Fruit fly (Drosophila melanogaster) whole organism, prepupa: ENCODE data around the gene mRpL55.
A peak's percentile ranks its signal among the peaks of the same experiment; 100 is the strongest.

Source experiments
- CG10631 ChIP-seq: fragments of 200-800 bp; sonication (Bioruptor generic); optimal IDR thresholded peaks from 2 replicates; lab custom pipeline; 2016; ENCODE audit warnings: missing biosample characterization, missing genetic modification characterization
- CG10669 ChIP-seq: fragments of 200-800 bp; sonication (Bioruptor generic); optimal IDR thresholded peaks from 3 replicates; lab custom pipeline; 2018; ENCODE audit warnings: missing biosample characterization, mild to moderate bottlenecking, missing genetic modification characterization, moderate library complexity
- CG11762 ChIP-seq: fragments of 200-800 bp; sonication (Bioruptor generic); optimal IDR thresholded peaks from 3 replicates; lab custom pipeline; 2016; ENCODE audit warnings: missing biosample characterization, missing genetic modification characterization; ENCODE audit not compliant: insufficient read depth
- CG11902 ChIP-seq: fragments of 200-800 bp; sonication (Bioruptor generic); optimal IDR thresholded peaks from 3 replicates; lab custom pipeline; 2016; ENCODE audit warnings: missing biosample characterization, missing genetic modification characterization
- CG15336 ChIP-seq: fragments of 200-800 bp; sonication (Bioruptor generic); IDR thresholded peaks from 2 replicates; pipeline ENCODE4 v1.3.6; 2022; ENCODE audit warnings: missing biosample characterization, missing genetic modification characterization
- CG1621 ChIP-seq: fragments of 200-800 bp; sonication (Bioruptor generic); optimal IDR thresholded peaks from 3 replicates; lab custom pipeline; 2018; ENCODE audit warnings: missing biosample characterization, mild to moderate bottlenecking, missing genetic modification characterization
- CG16779 ChIP-seq: fragments of 200-800 bp; sonication (Bioruptor generic); optimal IDR thresholded peaks from 3 replicates; lab custom pipeline; 2017; ENCODE audit warnings: missing biosample characterization, mild to moderate bottlenecking, missing genetic modification characterization
- CG3032 ChIP-seq: fragments of 200-800 bp; optimal IDR thresholded peaks from 2 replicates; lab custom pipeline; 2019; ENCODE audit warnings: missing biosample characterization, mild to moderate bottlenecking, missing genetic modification characterization, moderate library complexity
- CG32006 ChIP-seq: fragments of 200-800 bp; sonication (Bioruptor generic); optimal IDR thresholded peaks from 3 replicates; lab custom pipeline; 2017; ENCODE audit warnings: missing biosample characterization, mild to moderate bottlenecking, missing genetic modification characterization
- CG34406 ChIP-seq: fragments of 200-800 bp; sonication (Bioruptor generic); optimal IDR thresholded peaks from 3 replicates; lab custom pipeline; 2016; ENCODE audit warnings: missing biosample characterization, missing genetic modification characterization
- CG3919 ChIP-seq: fragments of 200-800 bp; sonication (Bioruptor generic); optimal IDR thresholded peaks from 3 replicates; lab custom pipeline; 2016; ENCODE audit warnings: missing biosample characterization, missing genetic modification characterization
- CG6163 ChIP-seq: fragments of 200-800 bp; sonication (Bioruptor generic); IDR thresholded peaks from 3 replicates; pipeline ENCODE4 v1.3.6; 2022; ENCODE audit warnings: missing biosample characterization, missing genetic modification characterization
- CG6276 ChIP-seq: fragments of 200-800 bp; sonication (Bioruptor generic); optimal IDR thresholded peaks from 2 replicates; lab custom pipeline; 2017; ENCODE audit warnings: missing biosample characterization, mild to moderate bottlenecking, missing genetic modification characterization
- CG6792 ChIP-seq: fragments of 200-800 bp; sonication (Bioruptor generic); optimal IDR thresholded peaks from 3 replicates; lab custom pipeline; 2016; ENCODE audit warnings: missing biosample characterization, missing genetic modification characterization
- CG6808 ChIP-seq: fragments of 200-800 bp; sonication (Bioruptor generic); optimal IDR thresholded peaks from 3 replicates; lab custom pipeline; 2017; ENCODE audit warnings: missing biosample characterization, missing genetic modification characterization, mild to moderate bottlenecking, moderate library complexity, missing genetic modification reagents
- CG8119 ChIP-seq: fragments of 200-800 bp; sonication (Bioruptor generic); IDR thresholded peaks from 3 replicates; pipeline ENCODE4 v1.3.6; 2022; ENCODE audit warnings: missing biosample characterization, missing genetic modification characterization
- CG8319 ChIP-seq: fragments of 200-800 bp; sonication (Bioruptor generic); optimal IDR thresholded peaks from 3 replicates; lab custom pipeline; 2016; ENCODE audit warnings: missing biosample characterization, missing genetic modification characterization
- CG9139 ChIP-seq: fragments of 200-800 bp; sonication (Bioruptor generic); optimal IDR thresholded peaks from 3 replicates; lab custom pipeline; 2017; ENCODE audit warnings: missing biosample characterization, mild to moderate bottlenecking, missing genetic modification characterization
- Eip75B ChIP-seq: fragments of 200-800 bp; sonication (Bioruptor generic); optimal IDR thresholded peaks from 3 replicates; lab custom pipeline; 2016; ENCODE audit warnings: missing biosample characterization, missing genetic modification characterization
- Eip78C ChIP-seq: fragments of 200-800 bp; sonication (Bioruptor generic); peaks from one replicate; lab custom pipeline; 2016; ENCODE audit warnings: missing biosample characterization, missing genetic modification characterization
- Ets96B ChIP-seq: fragments of 200-800 bp; optimal IDR thresholded peaks from 2 replicates; lab custom pipeline; 2019; ENCODE audit warnings: missing biosample characterization, mild to moderate bottlenecking, missing genetic modification characterization, moderate library complexity
- Hr38 ChIP-seq: sonication (Bioruptor generic); optimal IDR thresholded peaks from 2 replicates; lab custom pipeline; 2016; ENCODE audit warnings: missing biosample characterization, missing genetic modification characterization
- Hr4 ChIP-seq: fragments of 200-800 bp; sonication (Bioruptor generic); optimal IDR thresholded peaks from 3 replicates; lab custom pipeline; 2016; ENCODE audit warnings: missing biosample characterization, missing genetic modification characterization
- Met ChIP-seq: fragments of 200-800 bp; sonication (Bioruptor generic); optimal IDR thresholded peaks from 3 replicates; lab custom pipeline; 2016; ENCODE audit warnings: missing biosample characterization, missing genetic modification characterization
- Sox102F ChIP-seq: fragments of 200-800 bp; sonication (Bioruptor generic); optimal IDR thresholded peaks from 2 replicates; lab custom pipeline; 2016; ENCODE audit warnings: missing biosample characterization, mild to moderate bottlenecking, missing genetic modification characterization
- Sox14 ChIP-seq: fragments of 200-800 bp; sonication (Bioruptor generic); optimal IDR thresholded peaks from 3 replicates; lab custom pipeline; 2016; ENCODE audit warnings: missing biosample characterization, missing genetic modification characterization
- Sox15 ChIP-seq: fragments of 200-800 bp; sonication (Bioruptor generic); optimal IDR thresholded peaks from 3 replicates; lab custom pipeline; 2016; ENCODE audit warnings: missing biosample characterization, missing genetic modification characterization
- achi ChIP-seq: fragments of 200-800 bp; sonication (Bioruptor generic); optimal IDR thresholded peaks from 3 replicates; lab custom pipeline; 2016; ENCODE audit warnings: missing biosample characterization, missing genetic modification characterization
- acj6 ChIP-seq: fragments of 200-800 bp; sonication (Bioruptor generic); optimal IDR thresholded peaks from 3 replicates; lab custom pipeline; 2016; ENCODE audit warnings: missing biosample characterization, missing genetic modification characterization
- dac ChIP-seq: fragments of 200-800 bp; sonication (Bioruptor generic); optimal IDR thresholded peaks from 2 replicates; lab custom pipeline; 2017; ENCODE audit warnings: missing biosample characterization, mild to moderate bottlenecking, missing genetic modification characterization
- dsx ChIP-seq: fragments of 200-800 bp; optimal IDR thresholded peaks from 3 replicates; lab custom pipeline; 2019; ENCODE audit warnings: missing biosample characterization, mild to moderate bottlenecking, missing genetic modification characterization, moderate library complexity; ENCODE audit not compliant: poor library complexity, severe bottlenecking
- esn ChIP-seq: fragments of 200-800 bp; sonication (Bioruptor generic); optimal IDR thresholded peaks from 2 replicates; lab custom pipeline; 2016; ENCODE audit warnings: missing biosample characterization, mild to moderate bottlenecking, missing genetic modification characterization, moderate library complexity
- fd59A ChIP-seq: fragments of 200-800 bp; sonication (Bioruptor generic); optimal IDR thresholded peaks from 2 replicates; lab custom pipeline; 2017; ENCODE audit warnings: missing biosample characterization, mild to moderate bottlenecking, missing genetic modification characterization, missing genetic modification reagents
- lz ChIP-seq: fragments of 200-800 bp; sonication (Bioruptor generic); optimal IDR thresholded peaks from 3 replicates; lab custom pipeline; 2016; ENCODE audit warnings: missing biosample characterization, missing genetic modification characterization
- net ChIP-seq: fragments of 200-800 bp; sonication (Bioruptor generic); optimal IDR thresholded peaks from 3 replicates; lab custom pipeline; 2016; ENCODE audit warnings: missing biosample characterization, missing genetic modification characterization
- pdm3 ChIP-seq: fragments of 200-800 bp; sonication (Bioruptor generic); optimal IDR thresholded peaks from 3 replicates; lab custom pipeline; 2016; ENCODE audit warnings: missing biosample characterization, missing genetic modification characterization
- salr ChIP-seq, 2 experiments: fragments of 200-800 bp; sonication (Bioruptor generic); optimal IDR thresholded peaks; 3 replicates each; lab custom pipeline; 2016 to 2018; ENCODE audit warnings: missing biosample characterization in 2 of 2, missing genetic modification characterization in 2 of 2, mild to moderate bottlenecking in 1 of 2
- spab ChIP-seq: fragments of 200-800 bp; sonication (Bioruptor generic); optimal IDR thresholded peaks from 2 replicates; lab custom pipeline; 2017; ENCODE audit warnings: missing biosample characterization, mild to moderate bottlenecking, missing genetic modification characterization, missing genetic modification reagents
- svp ChIP-seq: fragments of 200-800 bp; sonication (Bioruptor generic); peaks from one replicate; lab custom pipeline; 2016; ENCODE audit warnings: missing biosample characterization, missing genetic modification characterization
- topi ChIP-seq: fragments of 200-800 bp; sonication (Bioruptor generic); optimal IDR thresholded peaks from 3 replicates; lab custom pipeline; 2016; ENCODE audit warnings: missing biosample characterization, missing genetic modification characterization

The mRpL55 gene

dm6 chr3R:19070222-19070949, 24.3 kb downstream of the mRpL55 start (continued):
- TF ChIP-seq CG8319 (GFP tag; lab: Kevin White, UChicago) (no peak), Eip78C (GFP tag; lab: Kevin White, UChicago) (peak; percentile 92), CG32006 (GFP tag; lab: Kevin White, UChicago) (peak; percentile 62), Sox14 (GFP tag; lab: Kevin White, UChicago) (peak; percentile 34), dsx (GFP tag; lab: Kevin White, UChicago) (peak; percentile 58), CG11762 (GFP tag; lab: Kevin White, UChicago) (no peak), CG6163 (GFP tag; lab: Robert Waterston, UW) (no peak), CG16779 (peak; percentile 22), topi (GFP tag; lab: Kevin White, UChicago) (no peak), acj6 (GFP tag; lab: Kevin White, UChicago) (peak; percentile 2), Met (GFP tag; lab: Kevin White, UChicago) (no peak), dac (GFP tag; lab: Kevin White, UChicago) (no peak), Ets96B (tag; lab: Kevin White, UChicago) (peak; percentile 14), net (peak; percentile 26), CG15336 (GFP tag; lab: Robert Waterston, UW) (no peak), CG34406 (GFP tag; lab: Kevin White, UChicago) (no peak), CG11902 (GFP tag; lab: Kevin White, UChicago) (no peak), CG10669 (GFP tag; lab: Kevin White, UChicago) (peak; percentile 27), svp (peak; percentile 62), CG6276 (GFP tag; lab: Kevin White, UChicago) (no peak), esn (no peak), CG9139 (GFP tag; lab: Kevin White, UChicago) (no peak)

- TF ChIP-seq CG8319 (GFP tag; lab: Kevin White, UChicago) (no peak), CG16779 (no peak), CG10631 (GFP tag; lab: Kevin White, UChicago) (peak; percentile 42), acj6 (GFP tag; lab: Kevin White, UChicago) (peak; percentile 16), topi (GFP tag; lab: Kevin White, UChicago) (no peak), Eip75B (GFP tag; lab: Kevin White, UChicago) (peak; percentile 47), CG1621 (tag; lab: Kevin White, UChicago) (peak; percentile 22), lz (no peak), CG8119 (GFP tag; lab: Robert Waterston, UW) (peak; percentile 29; the same call in 1 of the 3 replicates), CG11762 (GFP tag; lab: Kevin White, UChicago) (no peak), CG6808 (GFP tag; lab: Kevin White, UChicago) (no peak), achi (GFP tag; lab: Kevin White, UChicago) (peak; percentile 50), CG15336 (GFP tag; lab: Robert Waterston, UW) (no peak), CG32006 (GFP tag; lab: Kevin White, UChicago) (peak; percentile 18), CG6163 (GFP tag; lab: Robert Waterston, UW) (peak; percentile 51; the same call in 1 of the 3 replicates), Ets96B (tag; lab: Kevin White, UChicago) (peak; percentile 43), CG6792 (GFP tag; lab: Kevin White, UChicago) (no peak), salr (GFP tag; optimal IDR thresholded peaks at IDR 0.05; lab: Kevin White, UChicago) (peak in 1 of 2 experiments; percentile 7), Sox15 (GFP tag; lab: Kevin White, UChicago) (no peak), CG10669 (GFP tag; lab: Kevin White, UChicago) (no peak), CG3919 (GFP tag; lab: Kevin White, UChicago) (peak; percentile 24), Sox14 (GFP tag; lab: Kevin White, UChicago) (peak; percentile 39), Eip78C (GFP tag; lab: Kevin White, UChicago) (peak; percentile 72), pdm3 (GFP tag; lab: Kevin White, UChicago) (peak; percentile 26), fd59A (GFP tag; lab: Kevin White, UChicago) (peak; percentile 32), CG3032 (tag; lab: Kevin White, UChicago) (peak; percentile 40), Hr38 (GFP tag; lab: Kevin White, UChicago) (no peak), Met (GFP tag; lab: Kevin White, UChicago) (no peak), Hr4 (GFP tag; lab: Kevin White, UChicago) (peak; percentile 22), spab (GFP tag; lab: Kevin White, UChicago) (peak; percentile 4), Sox102F (GFP tag; lab: Kevin White, UChicago) (no peak), dsx (GFP tag; lab: Kevin White, UChicago) (peak; percentile 32)
Observed at dm6 chr3R:19069740-19070139, 25.0 kb downstream of the mRpL55 start.
